Worm (Caenorhabditis elegans): ENCODE results near the gene srx-65.

DNA sequence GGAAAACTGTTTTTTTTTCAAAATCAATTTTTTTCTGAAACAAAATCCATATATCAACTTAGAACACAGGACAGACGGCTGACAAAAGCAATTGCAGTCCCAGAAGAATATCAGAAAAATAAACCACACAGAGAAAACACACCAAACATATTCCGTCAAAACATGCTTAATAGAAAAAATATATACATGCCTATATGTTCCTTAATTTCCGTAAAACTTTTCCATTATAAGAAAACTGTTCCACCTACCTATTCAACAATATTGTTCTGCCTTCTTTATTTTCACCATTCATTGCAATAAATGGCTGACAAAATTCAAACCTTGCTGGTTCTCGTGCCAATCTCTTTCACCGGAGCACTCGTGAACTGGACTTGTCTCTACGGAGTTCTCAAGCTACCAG is 9.6 kb downstream of the srx-65 start, which contains the start of gene srx-63:
- no peak for TF ChIP-seq Y53G8AR.9 (GFP tag; conservative IDR thresholded peaks at IDR 0.05)
- TF ChIP-seq ZK185.1 (tag; optimal IDR thresholded peaks at IDR 0.05; ENCODE audit: poor library complexity, severe bottlenecking) = no peak
- no peak for TF ChIP-seq F22D6.2 (tag; optimal IDR thresholded peaks at IDR 0.05)
- no peak for TF ChIP-seq sea-2 (GFP tag; IDR thresholded peaks at IDR 0.05)
- no peak for TF ChIP-seq lin-35 (GFP tag; optimal IDR thresholded peaks at IDR 0.05)
- TF ChIP-seq Y56A3A.18 (GFP tag; IDR thresholded peaks at IDR 0.05) = no peak
- TF ChIP-seq snpc-3.4 (tag; optimal IDR thresholded peaks at IDR 0.05) = no peak
